Fruit fly (Drosophila melanogaster): Measurements from ENCODE around the gene Wdr82.

The Wdr82 gene

DNA sequence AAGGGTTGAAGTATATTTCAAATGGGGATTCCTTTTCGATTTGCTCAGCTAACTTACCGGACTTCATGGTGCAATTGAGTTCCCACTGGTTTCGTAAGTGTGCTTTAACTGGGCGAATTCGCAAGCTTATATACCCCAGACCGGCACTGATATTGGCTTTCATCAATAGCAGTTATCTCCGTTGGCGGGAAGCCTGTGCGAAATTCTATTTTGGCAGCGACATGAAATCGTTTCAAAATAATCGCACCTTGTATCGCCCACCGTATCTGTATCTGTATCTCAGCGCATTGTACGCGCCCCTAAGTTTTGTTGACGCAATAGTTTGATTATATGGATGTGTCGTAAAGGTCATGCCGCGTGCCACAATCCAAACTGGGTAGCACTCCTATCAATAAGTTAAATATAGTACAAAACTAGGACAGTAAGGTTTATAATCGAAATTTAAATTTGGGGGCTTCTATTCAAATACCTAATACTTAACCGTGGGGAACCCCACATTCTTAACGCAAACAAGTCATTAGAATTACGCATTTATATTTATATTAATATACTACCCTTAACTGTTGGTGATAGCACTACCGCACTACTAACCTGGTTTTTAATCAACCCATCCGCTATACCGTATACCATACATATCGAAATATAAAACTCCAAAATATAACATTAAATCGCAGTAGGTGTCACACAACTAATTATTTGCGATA lies 21.9 kb downstream of the Wdr82 start, which contains the start of the genes Peritrophin-15a and CG13385:
TSS of gene Peritrophin-15a (minus strand) at position 101 of the 704 bp plus-strand sequence.
TSS of gene CG13385 (plus strand) at position 654 of the 704 bp plus-strand sequence.
- TF ChIP-seq Smox (GFP tag; optimal IDR thresholded peaks at IDR 0.05), result no peak
- no peak for TF ChIP-seq CG34406 (GFP tag; optimal IDR thresholded peaks at IDR 0.05)
- TF ChIP-seq Ets96B (tag; optimal IDR thresholded peaks at IDR 0.05), result no peak
- no peak for TF ChIP-seq Blimp-1 (GFP tag; optimal IDR thresholded peaks at IDR 0.05)
- TF ChIP-seq CG10669 (GFP tag; optimal IDR thresholded peaks at IDR 0.05), result no peak
- no peak for TF ChIP-seq CG11902 (GFP tag; optimal IDR thresholded peaks at IDR 0.05)
- no peak for TF ChIP-seq lz (GFP tag; optimal IDR thresholded peaks at IDR 0.05)
- TF ChIP-seq Eip78C (GFP tag), result no peak
- TF ChIP-seq spab (GFP tag; optimal IDR thresholded peaks at IDR 0.05), result no peak
- TF ChIP-seq Eip93F (GFP tag; optimal IDR thresholded peaks at IDR 0.05), result no peak
- TF ChIP-seq CG8319 (GFP tag; optimal IDR thresholded peaks at IDR 0.05), result no peak
- TF ChIP-seq OdsH (GFP tag; optimal IDR thresholded peaks at IDR 0.05), result no peak
- no peak for TF ChIP-seq esn (GFP tag; optimal IDR thresholded peaks at IDR 0.05)
- no peak for TF ChIP-seq dac (GFP tag; optimal IDR thresholded peaks at IDR 0.05)
- no peak for TF ChIP-seq cyc (GFP tag; optimal IDR thresholded peaks at IDR 0.05)
- TF ChIP-seq Sox14 (GFP tag; optimal IDR thresholded peaks at IDR 0.05), result no peak
- no peak for TF ChIP-seq CG7368 (GFP tag; optimal IDR thresholded peaks at IDR 0.05)
- TF ChIP-seq CG6792 (GFP tag; optimal IDR thresholded peaks at IDR 0.05), result no peak
- TF ChIP-seq CG3919 (GFP tag; optimal IDR thresholded peaks at IDR 0.05), result no peak

DNA sequence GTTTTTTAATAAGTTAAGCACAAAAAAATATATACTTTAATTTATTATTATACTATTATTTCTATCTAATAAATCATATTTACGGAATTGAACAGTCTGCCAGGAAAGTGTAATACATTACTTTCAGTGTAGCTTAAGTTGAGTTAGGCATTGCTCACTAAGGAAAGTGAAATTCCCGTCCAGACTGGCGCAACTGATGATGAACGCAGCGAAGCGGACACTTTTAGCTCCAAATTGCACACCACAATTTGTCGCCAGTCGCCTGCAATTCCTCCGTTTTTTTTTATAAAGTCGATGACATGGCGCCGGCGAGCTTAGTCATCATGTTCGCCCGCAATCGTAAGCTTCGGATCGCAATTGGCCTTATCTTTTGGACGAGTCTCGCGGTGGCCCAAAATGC lies 24.5 kb downstream of the Wdr82 start, which contains the start of gene CG13386:
TSS of gene CG13386 (plus strand) at position 301 of the 400 bp plus-strand sequence.
- TF ChIP-seq CG6854 (GFP tag; optimal IDR thresholded peaks at IDR 0.05) (no peak), CG10631 (GFP tag; optimal IDR thresholded peaks at IDR 0.05) (no peak), esn (GFP tag; optimal IDR thresholded peaks at IDR 0.05) (no peak), achi (GFP tag; optimal IDR thresholded peaks at IDR 0.05) (no peak), CG3032 (tag; optimal IDR thresholded peaks at IDR 0.05) (no peak), OdsH (GFP tag; optimal IDR thresholded peaks at IDR 0.05) (no peak), svp (GFP tag) (no peak), topi (GFP tag; optimal IDR thresholded peaks at IDR 0.05) (no peak), spab (GFP tag; optimal IDR thresholded peaks at IDR 0.05) (no peak), Gug (GFP tag; IDR thresholded peaks at IDR 0.05) (no peak), dac (GFP tag; optimal IDR thresholded peaks at IDR 0.05) (no peak), Smox (GFP tag; optimal IDR thresholded peaks at IDR 0.05) (no peak), Eip75B (GFP tag; optimal IDR thresholded peaks at IDR 0.05) (no peak), Sox15 (GFP tag; optimal IDR thresholded peaks at IDR 0.05) (no peak), eg (GFP tag; IDR thresholded peaks at IDR 0.05) (no peak), CG3919 (GFP tag; optimal IDR thresholded peaks at IDR 0.05) (no peak), Hr38 (GFP tag; optimal IDR thresholded peaks at IDR 0.05) (no peak), lz (GFP tag; optimal IDR thresholded peaks at IDR 0.05) (no peak)

DNA sequence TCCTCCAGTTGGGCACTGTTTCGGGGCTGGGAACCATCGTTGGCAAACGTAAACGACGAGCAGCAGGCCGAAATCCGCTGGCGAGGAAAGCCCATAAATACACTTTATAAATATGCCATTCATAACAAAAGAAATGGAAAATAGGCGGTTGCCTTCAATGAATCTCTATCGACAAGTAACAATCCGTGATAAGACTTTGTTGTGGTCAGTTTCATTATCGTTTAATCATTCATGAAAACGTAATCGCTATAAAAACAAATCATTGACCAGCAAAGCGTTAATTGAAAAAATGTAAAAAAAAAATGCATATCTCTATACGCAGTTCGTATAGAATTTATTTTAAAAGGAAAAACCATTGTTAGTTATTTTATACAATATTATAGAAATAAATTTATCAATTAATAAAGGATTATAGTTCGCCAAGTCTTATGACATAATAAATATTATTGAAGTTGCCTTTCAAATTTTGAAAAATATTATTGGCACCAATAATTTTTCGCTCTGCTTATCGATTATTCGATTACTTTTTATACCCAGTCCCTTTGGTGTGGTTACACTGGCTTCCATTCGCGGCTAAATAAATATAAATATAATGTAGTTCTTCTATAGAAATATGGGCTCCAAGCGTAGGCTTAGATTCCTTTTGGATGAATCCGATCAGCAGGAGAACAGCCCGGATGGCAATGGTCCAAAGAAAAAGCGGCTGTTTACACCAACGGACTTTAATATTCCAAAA lies 25.8 kb downstream of the Wdr82 start, which contains the start of gene CG31898:
TSS of gene CG31898 (plus strand) at position 559 of the 736 bp plus-strand sequence.
- TF ChIP-seq vri (GFP tag; optimal IDR thresholded peaks at IDR 0.05), result peak; percentile 87
- no peak for TF ChIP-seq esn (GFP tag; optimal IDR thresholded peaks at IDR 0.05)

DNA sequence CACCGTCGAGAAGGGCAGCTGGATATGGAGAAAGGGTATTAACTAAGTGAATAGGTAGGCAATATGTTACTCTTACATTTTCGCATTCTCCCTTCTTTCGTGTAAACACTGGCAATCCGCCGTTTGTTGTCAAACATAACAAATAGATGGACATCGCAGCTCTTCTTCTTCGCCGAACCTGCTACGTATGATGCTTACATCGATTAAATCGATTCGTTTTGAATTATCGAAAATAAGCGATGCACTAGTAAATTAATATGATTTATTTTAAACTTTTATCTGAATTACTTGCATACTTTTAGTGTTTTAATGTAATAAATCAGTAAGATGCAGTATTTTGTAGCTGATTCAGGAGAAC lies 28.6 kb downstream of the Wdr82 start, which contains the start of gene fy:
TSS of gene fy (minus strand) at position 353 of the 358 bp plus-strand sequence.
- TF ChIP-seq CG1621 (tag; optimal IDR thresholded peaks at IDR 0.05) (no peak), Sox15 (GFP tag; optimal IDR thresholded peaks at IDR 0.05) (no peak), Lpt (GFP tag; optimal IDR thresholded peaks at IDR 0.05) (no peak), Hr38 (GFP tag; optimal IDR thresholded peaks at IDR 0.05) (no peak), CG6792 (GFP tag; optimal IDR thresholded peaks at IDR 0.05) (no peak), CG9139 (GFP tag; optimal IDR thresholded peaks at IDR 0.05) (no peak), CG7368 (GFP tag; optimal IDR thresholded peaks at IDR 0.05) (no peak), OdsH (GFP tag; optimal IDR thresholded peaks at IDR 0.05) (no peak), fd85E (GFP tag; optimal IDR thresholded peaks at IDR 0.05) (no peak), achi (GFP tag; optimal IDR thresholded peaks at IDR 0.05) (no peak), CG34406 (GFP tag; optimal IDR thresholded peaks at IDR 0.05) (no peak), CG32006 (GFP tag; optimal IDR thresholded peaks at IDR 0.05) (no peak), Eip78C (GFP tag) (no peak), salr (GFP tag; optimal IDR thresholded peaks at IDR 0.05) (no peak), CG3032 (tag; optimal IDR thresholded peaks at IDR 0.05) (no peak), CG15336 (GFP tag; IDR thresholded peaks at IDR 0.05) (no peak)

Data from whole organism, prepupa.